Fruit fly (Drosophila melanogaster) whole organism, embryonic: Measurements from ENCODE around the gene CG12645.

Experiments used
- ATbp ChIP-seq: fragments of 200-800 bp; sonication (Bioruptor generic); optimal IDR thresholded peaks from 2 replicates; lab custom pipeline; 2017; ENCODE audit warnings: missing biosample characterization, mild to moderate bottlenecking, missing genetic modification characterization, missing genetic modification reagents
- Awh ChIP-seq: fragments of 200-800 bp; sonication (Bioruptor generic); IDR thresholded peaks from 2 replicates; pipeline ENCODE4, ENCODE4 v1.3.6; 2022; ENCODE audit warnings: missing biosample characterization, missing genetic modification characterization
- Blimp-1 ChIP-seq: fragments of 200-800 bp; sonication (Bioruptor generic); optimal IDR thresholded peaks from 3 replicates; lab custom pipeline; 2018; ENCODE audit warnings: missing biosample characterization, missing genetic modification characterization, mild to moderate bottlenecking, moderate library complexity, missing genetic modification reagents
- CG12071 ChIP-seq: fragments of 200-800 bp; sonication (Bioruptor generic); optimal IDR thresholded peaks from 3 replicates; lab custom pipeline; 2018; ENCODE audit warnings: missing biosample characterization, mild to moderate bottlenecking, missing genetic modification characterization
- CG12219 ChIP-seq: fragments of 200-800 bp; sonication (Bioruptor generic); optimal IDR thresholded peaks from 3 replicates; lab custom pipeline; 2018; ENCODE audit warnings: missing biosample characterization, mild to moderate bottlenecking, missing genetic modification characterization
- CG15011 ChIP-seq: fragments of 200-800 bp; sonication (Bioruptor generic); optimal IDR thresholded peaks from 3 replicates; lab custom pipeline; 2018; ENCODE audit warnings: missing biosample characterization, mild to moderate bottlenecking, missing genetic modification characterization
- CG15696 ChIP-seq: fragments of 200-800 bp; sonication (Bioruptor generic); optimal IDR thresholded peaks from 2 replicates; lab custom pipeline; 2019; ENCODE audit warnings: missing biosample characterization, mild to moderate bottlenecking, missing genetic modification characterization, moderate library complexity
- CG16779 ChIP-seq: fragments of 200-800 bp; sonication (Bioruptor generic); IDR thresholded peaks from 2 replicates; pipeline ENCODE4 v1.3.6; 2022; ENCODE audit warnings: missing biosample characterization, missing genetic modification characterization
- CG16863 ChIP-seq: fragments of 200-800 bp; sonication (Bioruptor generic); optimal IDR thresholded peaks from 3 replicates; lab custom pipeline; 2016; ENCODE audit warnings: missing biosample characterization, missing genetic modification characterization
- CG18619 ChIP-seq: fragments of 200-800 bp; sonication (Bioruptor generic); optimal IDR thresholded peaks from 3 replicates; lab custom pipeline; 2017; ENCODE audit warnings: missing biosample characterization, mild to moderate bottlenecking, missing genetic modification characterization
- CG33557 ChIP-seq: fragments of 200-800 bp; sonication (Bioruptor generic); optimal IDR thresholded peaks from 2 replicates; lab custom pipeline; 2019; ENCODE audit warnings: missing biosample characterization, mild to moderate bottlenecking, missing genetic modification characterization, moderate library complexity
- CG3995 ChIP-seq: fragments of 200-800 bp; sonication (Bioruptor generic); optimal IDR thresholded peaks from 3 replicates; lab custom pipeline; 2016; ENCODE audit warnings: missing biosample characterization, missing genetic modification characterization
- CG42726 ChIP-seq: fragments of 200-800 bp; sonication (Bioruptor generic); IDR thresholded peaks from 2 replicates; pipeline ENCODE4 v1.3.6; 2022; ENCODE audit warnings: missing biosample characterization, missing genetic modification characterization; ENCODE audit not compliant: partially characterized antibody
- CG4282 ChIP-seq: fragments of 200-800 bp; sonication (Bioruptor generic); optimal IDR thresholded peaks from 2 replicates; lab custom pipeline; 2016; ENCODE audit warnings: missing biosample characterization, missing genetic modification characterization
- CG43689 ChIP-seq: fragments of 200-800 bp; sonication (Bioruptor generic); IDR thresholded peaks from 2 replicates; pipeline ENCODE4 v1.3.6; 2022; ENCODE audit warnings: missing biosample characterization, missing genetic modification characterization
- CG5953 ChIP-seq: fragments of 200-800 bp; sonication (Bioruptor generic); IDR thresholded peaks from 2 replicates; pipeline ENCODE4 v1.3.6; 2022; ENCODE audit warnings: missing biosample characterization, missing genetic modification characterization
- CG7928 ChIP-seq: fragments of 200-800 bp; sonication (Bioruptor generic); optimal IDR thresholded peaks from 2 replicates; lab custom pipeline; 2017; ENCODE audit warnings: missing biosample characterization, mild to moderate bottlenecking, missing genetic modification characterization
- CG8089 ChIP-seq: fragments of 200-800 bp; sonication (Bioruptor generic); optimal IDR thresholded peaks from 3 replicates; lab custom pipeline; 2016; ENCODE audit warnings: missing biosample characterization, missing genetic modification characterization
- CHES-1-like ChIP-seq: fragments of 200-800 bp; sonication (Bioruptor generic); optimal IDR thresholded peaks from 2 replicates; lab custom pipeline; 2016; ENCODE audit warnings: missing biosample characterization, missing genetic modification characterization
- D19A ChIP-seq: fragments of 200-800 bp; optimal IDR thresholded peaks from 3 replicates; lab custom pipeline; 2019; ENCODE audit warnings: missing biosample characterization, mild to moderate bottlenecking, missing genetic modification characterization, moderate library complexity
- Ets65A ChIP-seq: fragments of 200-800 bp; sonication (Bioruptor generic); peaks from one replicate; lab custom pipeline; 2016; ENCODE audit warnings: missing biosample characterization, missing genetic modification characterization
- HLH3B ChIP-seq: fragments of 200-800 bp; sonication (Bioruptor generic); IDR thresholded peaks from 2 replicates; pipeline ENCODE4 v1.3.6; 2022; ENCODE audit warnings: missing biosample characterization, missing genetic modification characterization
- Optix ChIP-seq: fragments of 200-800 bp; sonication (Bioruptor generic); IDR thresholded peaks from 3 replicates; pipeline ENCODE4 v1.3.6; 2022; ENCODE audit warnings: missing biosample characterization, missing genetic modification characterization
- Sry-β ChIP-seq: fragments of 200-800 bp; sonication (Bioruptor generic); optimal IDR thresholded peaks from 2 replicates; lab custom pipeline; 2018; ENCODE audit warnings: missing biosample characterization, mild to moderate bottlenecking, missing genetic modification characterization, moderate library complexity
- Stat92E ChIP-seq, 3 experiments: fragments of >200 bp in 2 of 3; fragments of 200-800 bp in 1 of 3; sonication (Bioruptor generic) in 1 of 3; optimal IDR thresholded peaks; 2 replicates each; lab custom pipeline; 2017 to 2019; ENCODE audit warnings: missing biosample characterization in 3 of 3, missing genetic modification characterization in 3 of 3, mild to moderate bottlenecking in 1 of 3, moderate library complexity in 1 of 3
- Trl ChIP-seq, 3 experiments: fragments of >200 bp in 2 of 3; fragments of 200-800 bp in 1 of 3; sonication (Bioruptor generic) in 1 of 3; optimal IDR thresholded peaks; 2 replicates in 1 of 3; 3 replicates in 2 of 3; lab custom pipeline; 2016 to 2017; ENCODE audit warnings: missing biosample characterization in 1 of 3, missing genetic modification characterization in 1 of 3
- Usf ChIP-seq: fragments of 200-800 bp; sonication (Bioruptor generic); optimal IDR thresholded peaks from 2 replicates; lab custom pipeline; 2017; ENCODE audit warnings: missing genotype, missing biosample characterization, missing genetic modification characterization
- al ChIP-seq: fragments of 200-800 bp; sonication (Bioruptor generic); IDR thresholded peaks from 2 replicates; pipeline ENCODE4 v1.3.6; 2022; ENCODE audit warnings: missing biosample characterization, missing genetic modification characterization
- ap ChIP-seq: fragments of 200-800 bp; sonication (Bioruptor generic); IDR thresholded peaks from 2 replicates; pipeline ENCODE4 v1.3.6; 2022; ENCODE audit warnings: missing biosample characterization, missing genetic modification characterization
- ara ChIP-seq: fragments of 200-800 bp; sonication (Bioruptor generic); IDR thresholded peaks from 2 replicates; pipeline ENCODE4 v1.3.6; 2022; ENCODE audit warnings: missing biosample characterization, missing genetic modification characterization
- btn ChIP-seq: fragments of 200-800 bp; sonication (Bioruptor generic); optimal IDR thresholded peaks from 2 replicates; lab custom pipeline; 2016; ENCODE audit warnings: missing biosample characterization, missing genetic modification characterization
- esg ChIP-seq: fragments of 200-800 bp; sonication (Bioruptor generic); conservative IDR thresholded peaks from 2 replicates; pipeline ENCODE4 v1.3.6; 2022; ENCODE audit warnings: missing biosample characterization, missing genetic modification characterization
- gcm2 ChIP-seq: fragments of 200-800 bp; sonication (Bioruptor generic); optimal IDR thresholded peaks from 2 replicates; lab custom pipeline; 2016; ENCODE audit warnings: missing biosample characterization, missing genetic modification characterization
- gem ChIP-seq: fragments of 200-800 bp; sonication (Bioruptor generic); optimal IDR thresholded peaks from 2 replicates; lab custom pipeline; 2019; ENCODE audit warnings: missing biosample characterization, mild to moderate bottlenecking, missing genetic modification characterization, moderate library complexity
- hkb ChIP-seq, 2 experiments: fragments of 200-800 bp in 1 of 2; fragments of >200 bp in 1 of 2; sonication (Bioruptor generic) in 1 of 2; IDR thresholded peaks in 1 of 2; optimal IDR thresholded peaks in 1 of 2; 2 replicates each; pipeline versions ENCODE4 v1.3.6 to Lab custom; 2017 to 2022; ENCODE audit warnings: missing biosample characterization in 1 of 2, missing genetic modification characterization in 1 of 2
- nom ChIP-seq: fragments of 200-800 bp; sonication (Bioruptor generic); optimal IDR thresholded peaks from 2 replicates; lab custom pipeline; 2017; ENCODE audit warnings: missing biosample characterization, missing genetic modification characterization, mild to moderate bottlenecking, moderate library complexity, missing genetic modification reagents
- onecut ChIP-seq: fragments of 200-800 bp; sonication (Bioruptor generic); IDR thresholded peaks from 2 replicates; pipeline ENCODE4 v1.3.6; 2022; ENCODE audit warnings: missing biosample characterization, missing genetic modification characterization
- pan ChIP-seq, 4 experiments: fragments of >200 bp in 3 of 4; fragments of 200-800 bp in 1 of 4; sonication (Bioruptor generic) in 1 of 4; optimal IDR thresholded peaks in 3 of 4; IDR thresholded peaks in 1 of 4; 2 replicates each; pipeline versions ENCODE4 v1.3.6 to Lab custom; 2017 to 2022; ENCODE audit warnings: missing biosample characterization in 2 of 4, missing genetic modification characterization in 2 of 4, mixed read lengths in 1 of 4
- sens ChIP-seq: fragments of 200-800 bp; sonication (Bioruptor generic); peaks from one replicate; lab custom pipeline; 2016; ENCODE audit warnings: missing biosample characterization, missing genetic modification characterization
- sqz ChIP-seq: fragments of 200-800 bp; sonication (Bioruptor generic); optimal IDR thresholded peaks from 3 replicates; lab custom pipeline; 2018; ENCODE audit warnings: missing biosample characterization, mild to moderate bottlenecking, missing genetic modification characterization
- stc ChIP-seq: fragments of 200-800 bp; sonication (Bioruptor generic); IDR thresholded peaks from 2 replicates; pipeline ENCODE4 v1.3.6; 2022; ENCODE audit warnings: missing biosample characterization, missing genetic modification characterization
- stwl ChIP-seq: fragments of 200-800 bp; sonication (Bioruptor generic); optimal IDR thresholded peaks from 3 replicates; lab custom pipeline; 2018; ENCODE audit warnings: missing biosample characterization, mild to moderate bottlenecking, missing genetic modification characterization, moderate library complexity
- tio ChIP-seq: fragments of 200-800 bp; sonication (Bioruptor generic); optimal IDR thresholded peaks from 2 replicates; lab custom pipeline; 2017; ENCODE audit warnings: missing biosample characterization, missing genetic modification characterization, inconsistent platforms
- trh ChIP-seq: fragments of 200-800 bp; sonication (Bioruptor generic); optimal IDR thresholded peaks from 2 replicates; lab custom pipeline; 2016; ENCODE audit warnings: missing biosample characterization, missing genetic modification characterization
- tup ChIP-seq: fragments of 200-800 bp; sonication (Bioruptor generic); optimal IDR thresholded peaks from 2 replicates; lab custom pipeline; 2016; ENCODE audit warnings: missing biosample characterization, mild to moderate bottlenecking, missing genetic modification characterization, moderate library complexity

CG12645 gene

DNA sequence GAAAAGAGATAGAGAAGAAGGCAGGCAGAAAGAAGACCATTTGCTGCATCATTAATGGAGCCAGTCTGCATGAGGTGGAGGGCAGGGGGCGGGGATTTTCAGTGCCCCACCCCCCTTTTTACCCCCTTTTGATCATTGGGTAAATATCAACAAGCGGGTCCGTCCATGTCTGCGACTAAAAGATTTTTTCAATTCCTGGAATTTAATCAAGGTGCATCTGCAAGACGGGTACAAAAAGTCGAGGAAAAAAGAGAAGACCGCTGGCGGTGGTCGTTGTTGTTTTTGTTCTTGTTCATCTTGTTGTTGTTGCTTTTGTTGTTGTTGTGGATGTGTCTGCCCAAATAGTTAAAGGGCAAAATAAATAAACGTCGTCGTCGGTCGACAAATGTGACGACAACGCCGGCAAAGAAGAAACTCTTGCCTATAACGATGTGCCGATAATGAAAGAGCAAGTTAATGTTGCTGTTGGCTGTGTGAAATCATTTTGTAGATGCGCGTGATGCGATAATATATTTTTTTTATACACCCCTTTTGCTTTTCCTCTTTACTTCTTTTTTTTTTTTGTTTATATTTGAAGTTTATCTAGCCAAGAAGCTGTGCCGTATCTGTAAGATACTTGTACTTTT, 37.7 kb upstream of the CG12645 start (continued):
- TF ChIP-seq trh (peak; percentile 3), CG7928 (no peak), sqz (GFP tag; lab: Kevin White, UChicago) (peak; percentile 35), ap (GFP tag; lab: Robert Waterston, UW) (0 out of 2 replicates have a peak, but pooled peaks have one; percentile 26), Trl (optimal IDR thresholded peaks at IDR 0.05; lab: Kevin White, UChicago) (no peak), Trl (GFP tag; optimal IDR thresholded peaks at IDR 0.05; lab: Kevin White, UChicago) (peak; percentile 36), ara (GFP tag; lab: Robert Waterston, UW) (peak; percentile 65), Usf (GFP tag; lab: Kevin White, UChicago) (no peak), CG8089 (GFP tag; lab: Kevin White, UChicago) (peak; percentile 30), gem (tag; lab: Kevin White, UChicago) (peak; percentile 5), CG4282 (GFP tag; lab: Kevin White, UChicago) (no peak), Sry-β (GFP tag; lab: Kevin White, UChicago) (peak; percentile 19), ATbp (GFP tag; lab: Kevin White, UChicago) (peak; percentile 81), Stat92E (GFP tag; optimal IDR thresholded peaks at IDR 0.05; lab: Kevin White, UChicago) (peak in 1 of 3 experiments; percentile 98), Optix (GFP tag; lab: Robert Waterston, UW) (peak; percentile 51; the same call in 1 of the 3 replicates), HLH3B (GFP tag; lab: Robert Waterston, UW) (peak; percentile 19; the same call in 1 of the 2 replicates), CHES-1-like (GFP tag; lab: Kevin White, UChicago) (no peak), CG16863 (GFP tag; lab: Kevin White, UChicago) (peak; percentile 9), D19A (tag; lab: Kevin White, UChicago) (peak; percentile 24), onecut (GFP tag; lab: Robert Waterston, UW) (peak; percentile 26; the same call in 1 of the 2 replicates), tio (GFP tag; lab: Kevin White, UChicago) (peak; percentile 19), CG3995 (GFP tag; lab: Kevin White, UChicago) (no peak), CG42726 (GFP tag; lab: Robert Waterston, UW) (no peak), Blimp-1 (GFP tag; lab: Kevin White, UChicago) (peak; percentile 53), CG18619 (GFP tag; lab: Kevin White, UChicago) (peak; percentile 1), CG33557 (GFP tag; lab: Kevin White, UChicago) (peak; percentile 44), Awh (peak; percentile 77), tup (peak; percentile 34), gcm2 (GFP tag; lab: Kevin White, UChicago) (no peak), CG5953 (GFP tag; lab: Robert Waterston, UW) (0 out of 2 replicates have a peak, but pooled peaks have one; percentile 27), btn (GFP tag; lab: Kevin White, UChicago) (peak; percentile 25), CG15696 (tag; lab: Kevin White, UChicago) (peak; percentile 40)

DNA sequence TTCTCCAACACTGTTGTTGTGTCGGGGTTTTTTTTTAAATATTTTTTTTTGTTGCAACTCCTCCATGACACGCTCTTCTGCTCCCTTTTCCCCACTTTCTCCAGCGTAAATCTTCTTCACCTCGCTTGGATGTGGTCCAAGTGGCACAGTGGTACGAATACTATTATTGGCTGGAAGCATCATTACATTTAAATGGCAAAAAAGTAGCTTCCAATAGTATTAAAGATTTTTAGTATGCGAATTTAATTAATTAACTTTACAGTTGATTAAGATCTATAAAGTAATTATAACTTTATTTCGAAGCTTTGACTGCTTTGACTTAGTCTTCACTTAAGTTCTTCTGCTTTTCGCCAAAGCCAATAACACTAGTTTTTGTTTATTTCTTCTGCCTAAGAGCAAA, 35.1 kb upstream of the CG12645 start:
- TF ChIP-seq Ets65A (GFP tag; lab: Kevin White, UChicago) (peak; percentile 37), stc (GFP tag; lab: Robert Waterston, UW) (no peak), sens (GFP tag; lab: Kevin White, UChicago) (peak; percentile 54), tio (GFP tag; lab: Kevin White, UChicago) (no peak)
- TF ChIP-seq, all 482 proteins: peak for 2

- no peak for TF ChIP-seq stwl (tag; lab: Kevin White, UChicago)
- TF ChIP-seq esg = 0 out of 2 replicates have a peak, but pooled peaks have one; percentile 7
- no peak for TF ChIP-seq al
- no peak for TF ChIP-seq ara (GFP tag; lab: Robert Waterston, UW)
- TF ChIP-seq CG12071 (GFP tag; lab: Kevin White, UChicago) = no peak
- no peak for TF ChIP-seq CG43689 (GFP tag; lab: Robert Waterston, UW)
- TF ChIP-seq CG15011 = no peak
- peak; percentile 54 for TF ChIP-seq sens (GFP tag; lab: Kevin White, UChicago)
- TF ChIP-seq CG12219 = no peak
- no peak for TF ChIP-seq nom (GFP tag; lab: Kevin White, UChicago)
- TF ChIP-seq hkb (optimal IDR thresholded peaks at IDR 0.05; lab: Kevin White, UChicago) = no peak
- TF ChIP-seq hkb (GFP tag; IDR thresholded peaks at IDR 0.05; lab: Robert Waterston, UW) = peak; percentile 10; the same call in 1 of the 2 replicates
- no peak for TF ChIP-seq CG16779 (GFP tag; lab: Robert Waterston, UW)
- TF ChIP-seq pan (optimal IDR thresholded peaks at IDR 0.05; lab: Kevin White, UChicago) = no peak
- peak in 1 of 2 experiments; percentile 17 for TF ChIP-seq pan (GFP tag; optimal IDR thresholded peaks at IDR 0.05 in 1 of 2, IDR thresholded peaks at IDR 0.05 in 1 of 2)
These were observed 27.8 kb upstream of the CG12645 start for dm6 chrX:10125629-10126028.
